Worm (Caenorhabditis elegans) whole organism, L1 larva: Measurements from ENCODE around the gene EGAP2.1.

ENCODE experiments used
- ceh-82 ChIP-seq, 3 experiments: fragments of 150-350 bp in 1 of 3; sonication (generic microtip) in 2 of 3; optimal IDR thresholded peaks; 2 replicates each; lab custom pipeline; 2014 to 2017; ENCODE audit warnings: missing biosample characterization in 3 of 3, missing genetic modification characterization in 3 of 3
- efl-1 ChIP-seq, 4 experiments: fragments of 150-350 bp; optimal IDR thresholded peaks in 3 of 4; peaks in 1 of 4; 1 replicate in 1 of 4; 2 replicates in 3 of 4; lab custom pipeline; 2014; ENCODE audit warnings: missing biosample characterization in 2 of 4, missing genetic modification characterization in 2 of 4, missing genetic modification reagents in 2 of 4
- lir-3 ChIP-seq: sonication (generic microtip); optimal IDR thresholded peaks from 2 replicates; lab custom pipeline; 2016; ENCODE audit warnings: mild to moderate bottlenecking, missing genetic modification characterization, moderate library complexity, missing compliant biosample characterization; ENCODE audit not compliant: poor library complexity
- nhr-237 ChIP-seq: fragments of 150-350 bp; optimal IDR thresholded peaks from 2 replicates; lab custom pipeline; 2014; ENCODE audit warnings: missing biosample characterization, missing genetic modification characterization
- nhr-84 ChIP-seq: sonication (generic microtip); optimal IDR thresholded peaks from 2 replicates; lab custom pipeline; 2017; ENCODE audit warnings: missing biosample characterization, missing genetic modification characterization
- pqm-1 ChIP-seq: sonication (generic microtip); optimal IDR thresholded peaks from 3 replicates; lab custom pipeline; 2017; ENCODE audit warnings: missing biosample characterization, missing genetic modification characterization
- ztf-11 ChIP-seq, 2 experiments: sonication (generic microtip); optimal IDR thresholded peaks; 2 replicates each; lab custom pipeline; 2016 to 2017; ENCODE audit warnings: missing genetic modification characterization in 2 of 2, missing biosample characterization in 1 of 2, missing compliant biosample characterization in 1 of 2

DNA sequence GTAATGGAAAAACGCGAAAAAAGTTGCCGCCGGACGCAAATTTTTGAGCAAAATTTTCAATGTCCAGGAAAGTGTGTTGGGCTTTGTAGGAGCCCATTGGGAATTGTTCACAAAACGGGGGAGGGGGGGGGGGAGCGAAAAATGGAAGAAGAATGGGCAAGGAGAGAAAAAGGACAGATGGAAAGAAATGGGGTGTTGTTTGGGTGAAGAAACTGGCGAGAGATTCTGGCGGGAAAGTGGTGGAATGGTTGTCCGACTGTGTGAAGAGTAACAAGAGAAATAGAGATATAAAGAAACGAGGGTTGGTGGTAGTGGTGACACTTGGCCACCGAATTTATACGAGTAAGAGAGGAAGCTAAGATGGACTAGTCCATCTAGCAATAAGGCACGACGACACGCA is 4.9 kb upstream of the EGAP2.1 start:
- TF ChIP-seq pqm-1 (tag; lab: Kevin White, UChicago) (no peak), efl-1 (optimal IDR thresholded peaks at IDR 0.05; lab: Kevin White, UChicago) (peak in 1 of 2 experiments; percentile 21), efl-1 (GFP tag; optimal IDR thresholded peaks at IDR 0.05 in 1 of 2; lab: Kevin White, UChicago) (no peak), nhr-84 (no peak), ztf-11 (tag; optimal IDR thresholded peaks at IDR 0.05; lab: Kevin White, UChicago) (no peak), ceh-82 (tag; optimal IDR thresholded peaks at IDR 0.05; lab: Kevin White, UChicago) (no peak), nhr-237 (no peak), lir-3 (tag; lab: Kevin White, UChicago) (no peak)
